Fruit fly (Drosophila melanogaster): Measurements from ENCODE around the gene Irp-1A.

Irp-1A gene

DNA sequence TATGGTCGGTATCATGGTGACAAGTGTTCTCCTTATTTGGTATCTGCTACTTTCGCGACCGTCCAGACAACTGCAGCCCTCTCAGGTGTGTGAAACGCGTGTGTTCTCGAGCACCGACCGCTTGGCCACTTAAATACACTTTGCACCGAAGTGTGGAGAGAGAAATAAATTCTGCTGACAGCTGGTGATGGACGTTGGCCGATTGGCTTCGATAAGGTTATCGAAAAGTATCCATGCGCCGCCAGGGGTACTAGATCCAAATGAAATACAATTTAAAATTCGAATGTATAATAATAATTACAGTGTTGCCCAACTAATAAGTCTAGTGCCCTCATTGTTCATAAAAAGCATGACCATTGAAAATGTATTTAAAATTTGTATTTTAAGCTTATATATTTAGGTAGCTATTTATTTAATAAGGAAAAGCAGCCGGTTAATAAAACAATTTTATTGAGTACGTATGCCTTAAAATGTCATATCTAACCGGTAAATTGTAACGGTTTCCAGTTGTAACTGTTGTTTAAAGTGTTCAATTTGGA lies 38.0 kb downstream of the Irp-1A start, which contains the start of the genes Gclm and CG17625 (continued):
- TF ChIP-seq Hr78 (GFP tag; optimal IDR thresholded peaks at IDR 0.05) (no peak), CG13296 (GFP tag; optimal IDR thresholded peaks at IDR 0.05) (peak; percentile 76), tll (GFP tag; optimal IDR thresholded peaks at IDR 0.05) (no peak), CG13123 (GFP tag; optimal IDR thresholded peaks at IDR 0.05) (no peak), bigmax (GFP tag; optimal IDR thresholded peaks at IDR 0.05) (no peak), her (GFP tag; optimal IDR thresholded peaks at IDR 0.05) (peak; percentile 33), CG33213 (GFP tag; optimal IDR thresholded peaks at IDR 0.05) (peak; percentile 28), CG4360 (GFP tag; IDR thresholded peaks at IDR 0.05) (0 out of 2 replicates have a peak, but pooled peaks have one; percentile 5), CG12071 (GFP tag; optimal IDR thresholded peaks at IDR 0.05) (peak; percentile 32), HmgD (GFP tag; optimal IDR thresholded peaks at IDR 0.05) (peak; percentile 25), Mad (GFP tag; optimal IDR thresholded peaks at IDR 0.05) (peak; percentile 47), yki (optimal IDR thresholded peaks at IDR 0.05) (no peak), CG3163 (GFP tag; optimal IDR thresholded peaks at IDR 0.05) (no peak), NfI (GFP tag; optimal IDR thresholded peaks at IDR 0.05) (peak; percentile 54), CG2199 (GFP tag; IDR thresholded peaks at IDR 0.05) (peak; percentile 61; the same call in 1 of the 3 replicates), CG6765 (GFP tag; optimal IDR thresholded peaks at IDR 0.05) (peak; percentile 66), sim (GFP tag; IDR thresholded peaks at IDR 0.05) (no peak), stwl (tag; optimal IDR thresholded peaks at IDR 0.05) (peak; percentile 93), kah (GFP tag; optimal IDR thresholded peaks at IDR 0.05) (peak; percentile 57), Ptx1 (GFP tag; IDR thresholded peaks at IDR 0.05) (peak; percentile 75; the same call in 1 of the 2 replicates), CG12744 (GFP tag; optimal IDR thresholded peaks at IDR 0.05) (peak; percentile 27), zen (tag; optimal IDR thresholded peaks at IDR 0.05) (peak; percentile 15), mirr (GFP tag; optimal IDR thresholded peaks at IDR 0.05) (peak; percentile 56), sug (tag; optimal IDR thresholded peaks at IDR 0.05) (peak; percentile 76), CG10147 (GFP tag; optimal IDR thresholded peaks at IDR 0.05) (peak; percentile 27), Oaz (GFP tag; IDR thresholded peaks at IDR 0.05) (peak; percentile 35; the same call in 1 of the 2 replicates), CTCF (GFP tag; optimal IDR thresholded peaks at IDR 0.05) (peak; percentile 32), tin (GFP tag; optimal IDR thresholded peaks at IDR 0.05) (peak; percentile 41), ftz-f1 (GFP tag; optimal IDR thresholded peaks at IDR 0.05) (peak; percentile 29), CG13775 (GFP tag; optimal IDR thresholded peaks at IDR 0.05) (peak; percentile 28), sens (GFP tag) (peak; percentile 92), CG17186 (GFP tag; optimal IDR thresholded peaks at IDR 0.05) (peak; percentile 34), CG12236 (GFP tag; optimal IDR thresholded peaks at IDR 0.05) (peak; percentile 14), CG43689 (GFP tag; IDR thresholded peaks at IDR 0.05) (no peak), ab (GFP tag; optimal IDR thresholded peaks at IDR 0.05) (no peak), Nf-YC (tag; optimal IDR thresholded peaks at IDR 0.05) (peak; percentile 60), chif (GFP tag; optimal IDR thresholded peaks at IDR 0.05) (peak; percentile 18 to 21), Hsf (GFP tag; optimal IDR thresholded peaks at IDR 0.05) (peak; percentile 50), CG12942 (GFP tag; optimal IDR thresholded peaks at IDR 0.05) (peak; percentile 4), exex (tag; optimal IDR thresholded peaks at IDR 0.05) (peak; percentile 42), ranshi (GFP tag; IDR thresholded peaks at IDR 0.05) (0 out of 2 replicates have a peak, but pooled peaks have one; percentile 4), ara (GFP tag; IDR thresholded peaks at IDR 0.05) (no peak), CG7839 (tag; optimal IDR thresholded peaks at IDR 0.05) (peak; percentile 53), bbx (GFP tag; IDR thresholded peaks at IDR 0.05; ENCODE audit: partially characterized antibody) (peak; percentile 84), CG1647 (GFP tag; optimal IDR thresholded peaks at IDR 0.05) (peak; percentile 22), CG16813 (GFP tag; IDR thresholded peaks at IDR 0.05; ENCODE audit: partially characterized antibody) (peak; percentile 75), H2.0 (GFP tag; IDR thresholded peaks at IDR 0.05) (peak; percentile 28; the same call in 1 of the 2 replicates), CG3838 (GFP tag; optimal IDR thresholded peaks at IDR 0.05) (no peak), CG17829 (tag; optimal IDR thresholded peaks at IDR 0.05) (peak; percentile 74), CG4707 (GFP tag; optimal IDR thresholded peaks at IDR 0.05) (no peak), NK7.1 (GFP tag; optimal IDR thresholded peaks at IDR 0.05) (no peak)
